Fruit fly (Drosophila melanogaster): ENCODE data around the gene CG11262.
A peak's percentile ranks its signal among the peaks of the same experiment; 100 is the strongest.

The CG11262 gene

dm6 chr3L:13006490-13006889, 11.6 kb downstream of the CG11262 start, which contains the start of gene CG11263:
Gene CG11263, plus strand, starts transcription at chr3L:13006817.
- TF ChIP-seq Hnf4 (GFP tag; optimal IDR thresholded peaks at IDR 0.05) (peak; percentile 60), ey (GFP tag; optimal IDR thresholded peaks at IDR 0.05) (peak; percentile 20), Hr83 (GFP tag; optimal IDR thresholded peaks at IDR 0.05; ENCODE audit: poor library complexity, severe bottlenecking) (peak; percentile 6), Myc (optimal IDR thresholded peaks at IDR 0.05) (peak; percentile 38), foxo (GFP tag; optimal IDR thresholded peaks at IDR 0.05) (peak in 1 of 2 experiments; percentile 40), OdsH (GFP tag; optimal IDR thresholded peaks at IDR 0.05) (no peak), fru (GFP tag; optimal IDR thresholded peaks at IDR 0.05) (peak; percentile 35), Rel (GFP tag; optimal IDR thresholded peaks at IDR 0.05) (no peak), Rel (tag; optimal IDR thresholded peaks at IDR 0.05) (no peak), Sp1 (GFP tag; optimal IDR thresholded peaks at IDR 0.05) (no peak), dl (GFP tag; optimal IDR thresholded peaks at IDR 0.05; ENCODE audit: insufficient read depth in 1 of 2, partially characterized antibody in 2 of 2) (no peak), dmrt93B (GFP tag; optimal IDR thresholded peaks at IDR 0.05) (no peak), pan (optimal IDR thresholded peaks at IDR 0.05) (no peak), h (GFP tag; optimal IDR thresholded peaks at IDR 0.05) (no peak), psq (GFP tag; optimal IDR thresholded peaks at IDR 0.05) (no peak), brk (GFP tag; optimal IDR thresholded peaks at IDR 0.05) (peak; percentile 20), tai (GFP tag; optimal IDR thresholded peaks at IDR 0.05) (peak; percentile 47), dsf (GFP tag; optimal IDR thresholded peaks at IDR 0.05; ENCODE audit: borderline replicate concordance) (no peak), Mio (GFP tag; optimal IDR thresholded peaks at IDR 0.05) (no peak), sage (GFP tag; optimal IDR thresholded peaks at IDR 0.05) (no peak), br (GFP tag; optimal IDR thresholded peaks at IDR 0.05) (no peak)

dm6 chr3L:13007946-13008462, 13.1 kb downstream of the CG11262 start:
- no peak for TF ChIP-seq HLH106 (tag; optimal IDR thresholded peaks at IDR 0.05)
- TF ChIP-seq CG9705 (GFP tag; optimal IDR thresholded peaks at IDR 0.05) = no peak
- TF ChIP-seq Myc (optimal IDR thresholded peaks at IDR 0.05) = no peak
- TF ChIP-seq usp (GFP tag; optimal IDR thresholded peaks at IDR 0.05) = no peak
- TF ChIP-seq N (GFP tag; optimal IDR thresholded peaks at IDR 0.05) = no peak
- TF ChIP-seq Mio (GFP tag; optimal IDR thresholded peaks at IDR 0.05) = no peak
- no peak for TF ChIP-seq CrebA (GFP tag; optimal IDR thresholded peaks at IDR 0.05; ENCODE audit: borderline replicate concordance)
- TF ChIP-seq psq (GFP tag; optimal IDR thresholded peaks at IDR 0.05) = no peak
- TF ChIP-seq sv (GFP tag; optimal IDR thresholded peaks at IDR 0.05) = no peak
- TF ChIP-seq lola (GFP tag; optimal IDR thresholded peaks at IDR 0.05) = no peak
- TF ChIP-seq ey (GFP tag; optimal IDR thresholded peaks at IDR 0.05) = no peak
- TF ChIP-seq rgr (GFP tag; optimal IDR thresholded peaks at IDR 0.05) = no peak
- no peak for TF ChIP-seq dl (GFP tag; optimal IDR thresholded peaks at IDR 0.05; ENCODE audit: insufficient read depth in 1 of 2, partially characterized antibody in 2 of 2)
- TF ChIP-seq Hnf4 (GFP tag; optimal IDR thresholded peaks at IDR 0.05) = no peak
- TF ChIP-seq pan (optimal IDR thresholded peaks at IDR 0.05) = no peak
- no peak for TF ChIP-seq fru (GFP tag; optimal IDR thresholded peaks at IDR 0.05)
- no peak for TF ChIP-seq OdsH (GFP tag; optimal IDR thresholded peaks at IDR 0.05)
- TF ChIP-seq dmrt93B (GFP tag; optimal IDR thresholded peaks at IDR 0.05) = no peak

DNA sequence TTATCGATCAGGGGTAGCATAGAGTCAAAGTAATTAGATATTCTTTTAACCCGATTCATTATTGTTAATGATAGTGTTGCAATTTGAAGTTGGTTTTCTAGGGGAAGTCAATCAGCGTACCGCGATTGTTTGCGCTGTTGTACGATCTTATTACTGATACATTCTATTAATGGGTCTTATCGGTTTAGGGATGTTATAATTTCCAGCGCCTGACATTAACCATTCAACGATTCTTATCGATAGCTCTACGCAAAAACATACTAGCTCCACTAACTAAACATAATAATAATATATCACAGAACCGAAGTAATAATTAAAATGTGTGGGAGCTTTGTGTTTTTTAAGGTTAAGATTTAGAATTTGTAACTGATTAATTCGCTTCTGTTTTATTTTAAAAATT, 16.6 kb downstream of the CG11262 start, which contains the start of gene Cul6:
Gene Cul6 (minus strand): TSS at position 175 of the 400 bp plus-strand sequence.
- TF ChIP-seq Hnf4 (GFP tag; optimal IDR thresholded peaks at IDR 0.05) = peak; percentile 18
- TF ChIP-seq Sp1 (GFP tag; optimal IDR thresholded peaks at IDR 0.05) = no peak
- peak; percentile 53 for TF ChIP-seq tai (GFP tag; optimal IDR thresholded peaks at IDR 0.05)
- peak in 1 of 2 experiments; percentile 26 for TF ChIP-seq foxo (GFP tag; optimal IDR thresholded peaks at IDR 0.05)
- no peak for TF ChIP-seq Rel (GFP tag; optimal IDR thresholded peaks at IDR 0.05)
- peak; percentile 87 for TF ChIP-seq Rel (tag; optimal IDR thresholded peaks at IDR 0.05)
- TF ChIP-seq rgr (GFP tag; optimal IDR thresholded peaks at IDR 0.05) = peak; percentile 1
- TF ChIP-seq fru (GFP tag; optimal IDR thresholded peaks at IDR 0.05) = peak; percentile 5
- peak; percentile 6 for TF ChIP-seq brk (GFP tag; optimal IDR thresholded peaks at IDR 0.05)
- no peak for TF ChIP-seq OdsH (GFP tag; optimal IDR thresholded peaks at IDR 0.05)
- no peak for TF ChIP-seq woc (GFP tag; optimal IDR thresholded peaks at IDR 0.05)

DNA sequence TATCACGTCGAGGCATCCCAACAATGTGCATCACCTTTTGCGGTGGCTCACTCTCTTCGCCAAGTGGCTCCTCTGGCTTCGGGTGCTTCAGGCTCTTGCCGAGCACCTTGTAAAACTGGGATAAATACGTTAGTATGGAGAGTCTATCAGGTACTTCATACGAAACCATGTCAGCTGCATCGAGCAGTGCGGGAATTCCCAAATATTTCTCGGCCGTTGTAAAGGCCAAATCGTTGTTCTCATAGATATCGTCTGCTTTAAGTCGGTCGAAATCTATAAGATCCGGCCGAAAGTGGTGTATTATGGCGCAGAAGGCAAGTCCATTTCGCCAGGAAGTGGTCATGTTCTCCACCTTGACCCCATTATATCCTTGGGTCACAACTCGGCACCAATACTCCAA, 19.8 kb downstream of the CG11262 start:
- TF ChIP-seq ey (GFP tag; optimal IDR thresholded peaks at IDR 0.05) (no peak), Rel (GFP tag; optimal IDR thresholded peaks at IDR 0.05) (no peak), Rel (tag; optimal IDR thresholded peaks at IDR 0.05) (peak; percentile 90)
